Fruit fly (Drosophila melanogaster) whole organism, embryonic: Measurements from ENCODE around the gene CG43131.

ENCODE experiments used
- ATbp ChIP-seq: fragments of 200-800 bp; sonication (Bioruptor generic); optimal IDR thresholded peaks from 2 replicates; lab custom pipeline; 2017; ENCODE audit warnings: missing biosample characterization, mild to moderate bottlenecking, missing genetic modification characterization, missing genetic modification reagents
- Abd-B ChIP-seq: fragments of 200-800 bp; sonication (Bioruptor generic); optimal IDR thresholded peaks from 2 replicates; lab custom pipeline; 2018; ENCODE audit warnings: missing biosample characterization, mild to moderate bottlenecking, missing genetic modification characterization, moderate library complexity
- Ada2b ChIP-seq: fragments of 200-800 bp; sonication (Bioruptor generic); IDR thresholded peaks from 2 replicates; pipeline ENCODE4 v1.3.6; 2022; ENCODE audit warnings: missing biosample characterization, missing genetic modification characterization
- CG10321 ChIP-seq: fragments of 200-800 bp; sonication (Bioruptor generic); IDR thresholded peaks from 2 replicates; pipeline ENCODE4 v1.3.6; 2022; ENCODE audit warnings: missing biosample characterization, missing genetic modification characterization
- CG10565 ChIP-seq: fragments of 200-800 bp; sonication (Bioruptor generic); optimal IDR thresholded peaks from 3 replicates; lab custom pipeline; 2016; ENCODE audit warnings: missing biosample characterization, mild to moderate bottlenecking, missing genetic modification characterization
- CG12155 ChIP-seq: fragments of 200-800 bp; sonication (Bioruptor generic); optimal IDR thresholded peaks from 3 replicates; lab custom pipeline; 2016; ENCODE audit warnings: missing biosample characterization, missing genetic modification characterization
- CG13123 ChIP-seq: fragments of 200-800 bp; sonication (Bioruptor generic); optimal IDR thresholded peaks from 2 replicates; lab custom pipeline; 2016; ENCODE audit warnings: missing biosample characterization, missing genetic modification characterization
- CG14050 ChIP-seq: fragments of 200-800 bp; sonication (Bioruptor generic); IDR thresholded peaks from 3 replicates; pipeline ENCODE4 v1.3.6; 2022; ENCODE audit warnings: missing biosample characterization, missing genetic modification characterization
- CG15479 ChIP-seq: fragments of 200-800 bp; sonication (Bioruptor generic); optimal IDR thresholded peaks from 3 replicates; lab custom pipeline; 2019; ENCODE audit warnings: missing biosample characterization, mild to moderate bottlenecking, missing genetic modification characterization, moderate library complexity
- CG16779 ChIP-seq: fragments of 200-800 bp; sonication (Bioruptor generic); IDR thresholded peaks from 2 replicates; pipeline ENCODE4 v1.3.6; 2022; ENCODE audit warnings: missing biosample characterization, missing genetic modification characterization
- CG17568 ChIP-seq: fragments of 200-800 bp; sonication (Bioruptor generic); optimal IDR thresholded peaks from 2 replicates; lab custom pipeline; 2018; ENCODE audit warnings: missing biosample characterization, mild to moderate bottlenecking, missing genetic modification characterization, moderate library complexity
- CG17912 ChIP-seq: fragments of 200-800 bp; sonication (Bioruptor generic); optimal IDR thresholded peaks from 2 replicates; lab custom pipeline; 2018; ENCODE audit warnings: missing biosample characterization, mild to moderate bottlenecking, missing genetic modification characterization
- CG18764 ChIP-seq: fragments of 200-800 bp; sonication (Bioruptor generic); optimal IDR thresholded peaks from 3 replicates; lab custom pipeline; 2016; ENCODE audit warnings: missing biosample characterization, missing genetic modification characterization
- CG2199 ChIP-seq: fragments of 200-800 bp; sonication (Bioruptor generic); IDR thresholded peaks from 3 replicates; pipeline ENCODE4 v1.3.6; 2022; ENCODE audit warnings: missing biosample characterization, missing genetic modification characterization
- CG32532 ChIP-seq: fragments of 200-800 bp; sonication (Bioruptor generic); IDR thresholded peaks from 2 replicates; pipeline ENCODE4 v1.3.6; 2022; ENCODE audit warnings: missing biosample characterization, missing genetic modification characterization
- CG32772 ChIP-seq: fragments of 200-800 bp; sonication (Bioruptor generic); IDR thresholded peaks from 2 replicates; pipeline ENCODE4 v1.3.6; 2022; ENCODE audit warnings: missing biosample characterization, missing genetic modification characterization
- CG4854 ChIP-seq: fragments of 200-800 bp; sonication (Bioruptor generic); optimal IDR thresholded peaks from 2 replicates; lab custom pipeline; 2016; ENCODE audit warnings: missing biosample characterization, missing genetic modification characterization, inconsistent platforms
- CG6272 ChIP-seq: fragments of 200-800 bp; sonication (Bioruptor generic); IDR thresholded peaks from 2 replicates; pipeline ENCODE4 v1.3.6; 2022; ENCODE audit warnings: missing biosample characterization, missing genetic modification characterization
- CG6689 ChIP-seq: fragments of 200-800 bp; sonication (Bioruptor generic); IDR thresholded peaks from 2 replicates; pipeline ENCODE4 v1.3.6; 2022; ENCODE audit warnings: missing biosample characterization, missing genetic modification characterization
- CG8281 ChIP-seq: fragments of 200-800 bp; sonication (Bioruptor generic); optimal IDR thresholded peaks from 2 replicates; lab custom pipeline; 2018; ENCODE audit warnings: missing biosample characterization, mild to moderate bottlenecking, missing genetic modification characterization, moderate library complexity
- CG8388 ChIP-seq: fragments of 200-800 bp; sonication (Bioruptor generic); optimal IDR thresholded peaks from 2 replicates; lab custom pipeline; 2019; ENCODE audit warnings: missing biosample characterization, mild to moderate bottlenecking, missing genetic modification characterization, moderate library complexity
- CG8478 ChIP-seq: fragments of >200 bp; optimal IDR thresholded peaks from 2 replicates; lab custom pipeline; 2018
- CoRest ChIP-seq: fragments of 200-800 bp; sonication (Bioruptor generic); optimal IDR thresholded peaks from 3 replicates; lab custom pipeline; 2018; ENCODE audit warnings: missing biosample characterization, mild to moderate bottlenecking, missing genetic modification characterization, moderate library complexity
- GATAe ChIP-seq: fragments of 200-800 bp; sonication (Bioruptor generic); conservative IDR thresholded peaks from 2 replicates; pipeline ENCODE4 v1.3.6; 2022; ENCODE audit warnings: missing biosample characterization, missing genetic modification characterization
- H15 ChIP-seq: fragments of 200-800 bp; sonication (Bioruptor generic); IDR thresholded peaks from 3 replicates; pipeline ENCODE4 v1.3.6; 2022; ENCODE audit warnings: missing biosample characterization, missing genetic modification characterization
- HLH3B ChIP-seq: fragments of 200-800 bp; sonication (Bioruptor generic); IDR thresholded peaks from 2 replicates; pipeline ENCODE4 v1.3.6; 2022; ENCODE audit warnings: missing biosample characterization, missing genetic modification characterization
- MTF-1 ChIP-seq: fragments of 200-800 bp; sonication (Bioruptor generic); optimal IDR thresholded peaks from 2 replicates; lab custom pipeline; 2018; ENCODE audit warnings: missing biosample characterization, mild to moderate bottlenecking, missing genetic modification characterization, borderline replicate concordance
- Nf-YA ChIP-seq: fragments of 200-800 bp; sonication (Bioruptor generic); IDR thresholded peaks from 2 replicates; pipeline ENCODE4 v1.3.6; 2022; ENCODE audit warnings: missing biosample characterization, missing genetic modification characterization
- Scr ChIP-seq: fragments of 200-800 bp; sonication (Bioruptor generic); IDR thresholded peaks from 2 replicates; pipeline ENCODE4 v1.3.6; 2022; ENCODE audit warnings: missing biosample characterization, missing genetic modification characterization; ENCODE audit not compliant: partially characterized antibody
- Sin3A ChIP-seq: fragments of >200 bp; optimal IDR thresholded peaks from 2 replicates; lab custom pipeline; 2018
- ara ChIP-seq: fragments of 200-800 bp; sonication (Bioruptor generic); IDR thresholded peaks from 2 replicates; pipeline ENCODE4 v1.3.6; 2022; ENCODE audit warnings: missing biosample characterization, missing genetic modification characterization
- chif ChIP-seq, 2 experiments: fragments of 200-800 bp; sonication (Bioruptor generic); optimal IDR thresholded peaks; 3 replicates each; lab custom pipeline; 2016; ENCODE audit warnings: missing biosample characterization in 2 of 2, missing genetic modification characterization in 2 of 2
- chm ChIP-seq: fragments of 200-800 bp; sonication (Bioruptor generic); IDR thresholded peaks from 2 replicates; pipeline ENCODE4 v1.3.6; 2022; ENCODE audit warnings: missing biosample characterization, missing genetic modification characterization
- cwo ChIP-seq: fragments of 200-800 bp; sonication (Bioruptor generic); optimal IDR thresholded peaks from 3 replicates; lab custom pipeline; 2017; ENCODE audit warnings: missing biosample characterization, missing genetic modification characterization, mild to moderate bottlenecking, moderate library complexity, missing genetic modification reagents
- danr ChIP-seq: fragments of 200-800 bp; sonication (Bioruptor generic); IDR thresholded peaks from 2 replicates; pipeline ENCODE4 v1.3.6; 2022; ENCODE audit warnings: missing biosample characterization, missing genetic modification characterization
- dmrt11E ChIP-seq: fragments of 200-800 bp; sonication (Bioruptor generic); optimal IDR thresholded peaks from 3 replicates; lab custom pipeline; 2018; ENCODE audit warnings: missing biosample characterization, mild to moderate bottlenecking, missing genetic modification characterization, moderate library complexity
- dpn ChIP-seq, 2 experiments: fragments of 200-800 bp; sonication (Bioruptor generic); optimal IDR thresholded peaks; 3 replicates each; lab custom pipeline; 2016; ENCODE audit warnings: missing biosample characterization in 2 of 2, missing genetic modification characterization in 2 of 2
- fd64A ChIP-seq: fragments of 200-800 bp; sonication (Bioruptor generic); optimal IDR thresholded peaks from 3 replicates; lab custom pipeline; 2018; ENCODE audit warnings: missing biosample characterization, mild to moderate bottlenecking, missing genetic modification characterization
- gro ChIP-seq: fragments of 200-800 bp; sonication (Bioruptor generic); optimal IDR thresholded peaks from 2 replicates; lab custom pipeline; 2016; ENCODE audit warnings: missing biosample characterization, missing genetic modification characterization
- gsb-n ChIP-seq: fragments of 200-800 bp; sonication (Bioruptor generic); optimal IDR thresholded peaks from 3 replicates; lab custom pipeline; 2018; ENCODE audit warnings: missing biosample characterization, mild to moderate bottlenecking, missing genetic modification characterization
- hbn ChIP-seq: fragments of 200-800 bp; sonication (Bioruptor generic); IDR thresholded peaks from 2 replicates; pipeline ENCODE4 v1.3.6; 2022; ENCODE audit warnings: missing biosample characterization, missing genetic modification characterization; ENCODE audit not compliant: partially characterized antibody
- jing ChIP-seq: fragments of 200-800 bp; sonication (Bioruptor generic); optimal IDR thresholded peaks from 2 replicates; lab custom pipeline; 2018; ENCODE audit warnings: missing biosample characterization, mild to moderate bottlenecking, missing genetic modification characterization
- lov ChIP-seq, 2 experiments: fragments of 200-800 bp in 1 of 2; fragments of >200 bp in 1 of 2; sonication (Bioruptor generic) in 1 of 2; IDR thresholded peaks in 1 of 2; optimal IDR thresholded peaks in 1 of 2; 2 replicates in 1 of 2; 3 replicates in 1 of 2; pipeline versions ENCODE4 v1.3.6 to Lab custom; 2017 to 2022; ENCODE audit warnings: missing biosample characterization in 1 of 2, missing genetic modification characterization in 1 of 2
- mirr ChIP-seq: fragments of 200-800 bp; sonication (Bioruptor generic); optimal IDR thresholded peaks from 3 replicates; lab custom pipeline; 2018; ENCODE audit warnings: missing biosample characterization, mild to moderate bottlenecking, missing genetic modification characterization
- pan ChIP-seq, 4 experiments: fragments of >200 bp in 3 of 4; fragments of 200-800 bp in 1 of 4; sonication (Bioruptor generic) in 1 of 4; optimal IDR thresholded peaks in 3 of 4; IDR thresholded peaks in 1 of 4; 2 replicates each; pipeline versions ENCODE4 v1.3.6 to Lab custom; 2017 to 2022; ENCODE audit warnings: missing biosample characterization in 2 of 4, missing genetic modification characterization in 2 of 4, mixed read lengths in 1 of 4
- seq ChIP-seq: fragments of 200-800 bp; sonication (Bioruptor generic); IDR thresholded peaks from 2 replicates; pipeline ENCODE4 v1.3.6; 2022; ENCODE audit warnings: missing biosample characterization, missing genetic modification characterization
- ttk ChIP-seq: fragments of 200-800 bp; sonication (Bioruptor generic); IDR thresholded peaks from 2 replicates; pipeline ENCODE4 v2.1.2; 2022; ENCODE audit warnings: missing biosample characterization, missing genetic modification characterization
- unc-4 ChIP-seq: fragments of 200-800 bp; sonication (Bioruptor generic); IDR thresholded peaks from 2 replicates; pipeline ENCODE4 v1.3.6; 2022; ENCODE audit warnings: missing biosample characterization, missing genetic modification characterization; ENCODE audit not compliant: partially characterized antibody
- vfl ChIP-seq: fragments of 200-800 bp; sonication (Bioruptor generic); optimal IDR thresholded peaks from 2 replicates; lab custom pipeline; 2016; ENCODE audit warnings: missing biosample characterization, missing genetic modification characterization

The CG43131 gene

DNA sequence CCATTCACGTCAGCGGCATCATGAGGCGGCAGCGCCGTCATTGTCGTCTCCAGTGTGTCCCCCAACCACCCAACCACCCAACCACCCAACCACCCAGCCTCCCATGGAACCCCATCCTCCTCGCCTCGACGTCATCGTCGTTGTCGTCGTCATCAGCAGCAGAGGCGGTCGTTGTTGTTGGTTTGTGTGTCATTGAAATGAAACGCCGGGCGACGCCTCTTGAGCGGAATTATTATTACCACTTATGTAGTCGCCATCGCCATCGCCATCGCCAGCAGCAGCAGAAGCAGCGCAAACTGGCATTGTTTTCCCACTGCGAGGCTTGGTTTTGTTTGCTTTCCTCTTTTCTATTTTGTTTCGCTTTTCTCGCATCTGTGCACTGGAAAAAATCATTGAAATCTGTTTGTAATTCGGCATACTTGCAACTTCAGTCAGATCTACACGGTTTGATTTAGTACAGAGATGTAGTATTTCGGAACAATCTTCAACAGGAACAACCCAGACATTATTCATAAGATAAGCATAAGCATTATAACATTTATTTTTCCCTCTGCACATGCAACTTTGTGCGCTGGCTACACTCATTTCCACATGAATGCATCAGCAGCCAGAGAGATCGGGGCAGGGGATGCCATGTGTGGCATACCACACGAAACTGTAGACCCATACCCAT is 4.0 kb upstream of the CG43131 start (continued):
- TF ChIP-seq unc-4 = no peak
- peak; percentile 99 for TF ChIP-seq ara (GFP tag; lab: Robert Waterston, UW)
- peak; percentile 72 for TF ChIP-seq vfl (GFP tag; lab: Kevin White, UChicago)
- peak; percentile 96 for TF ChIP-seq CoRest (tag; lab: Kevin White, UChicago)
- peak; percentile 83 for TF ChIP-seq CG8281 (tag; lab: Kevin White, UChicago)
- TF ChIP-seq H15 (GFP tag; lab: Robert Waterston, UW) = peak; percentile 94
- TF ChIP-seq CG6689 (GFP tag; lab: Robert Waterston, UW) = peak; percentile 97
- peak; percentile 96 to 98 for TF ChIP-seq dpn (GFP tag; optimal IDR thresholded peaks at IDR 0.05; lab: Kevin White, UChicago)
- TF ChIP-seq HLH3B (GFP tag; lab: Robert Waterston, UW) = peak; percentile 95
- TF ChIP-seq Scr (GFP tag; lab: Robert Waterston, UW) = no peak
- peak; percentile 98 for TF ChIP-seq CG8388 (GFP tag; lab: Kevin White, UChicago)
- peak; percentile 96 for TF ChIP-seq CG13123 (GFP tag; lab: Kevin White, UChicago)
- no peak for TF ChIP-seq CG8478
- TF ChIP-seq Ada2b = peak; percentile 74
- TF ChIP-seq CG12155 (GFP tag; lab: Kevin White, UChicago) = peak; percentile 91
- TF ChIP-seq CG17568 (GFP tag; lab: Kevin White, UChicago) = peak; percentile 95
- no peak for TF ChIP-seq pan (optimal IDR thresholded peaks at IDR 0.05; lab: Kevin White, UChicago)
- peak in 1 of 2 experiments; percentile 91 for TF ChIP-seq pan (GFP tag; optimal IDR thresholded peaks at IDR 0.05 in 1 of 2, IDR thresholded peaks at IDR 0.05 in 1 of 2)
- peak; percentile 85 for TF ChIP-seq danr
- TF ChIP-seq CG17912 (GFP tag; lab: Kevin White, UChicago) = no peak
- TF ChIP-seq CG10565 (GFP tag; lab: Kevin White, UChicago) = peak; percentile 93
- peak; percentile 81 for TF ChIP-seq CG15479 (GFP tag; lab: Kevin White, UChicago)
- TF ChIP-seq dmrt11E (tag; lab: Kevin White, UChicago) = peak; percentile 100
- TF ChIP-seq Sin3A (lab: Kevin White, UChicago) = no peak
- no peak for TF ChIP-seq lov (optimal IDR thresholded peaks at IDR 0.05; lab: Kevin White, UChicago)
- TF ChIP-seq lov (GFP tag; IDR thresholded peaks at IDR 0.05; lab: Robert Waterston, UW) = peak; percentile 99
- TF ChIP-seq CG6272 = peak; percentile 91
- peak; percentile 97 for TF ChIP-seq CG18764
- peak; percentile 96 for TF ChIP-seq Abd-B (GFP tag; lab: Kevin White, UChicago)
- TF ChIP-seq hbn (GFP tag; lab: Robert Waterston, UW) = no peak
- TF ChIP-seq CG32532 (GFP tag; lab: Robert Waterston, UW) = peak; percentile 58; the same call in 1 of the 2 replicates
- peak; percentile 92 for TF ChIP-seq ttk (GFP tag; lab: Robert Waterston, UW)
- TF ChIP-seq MTF-1 = peak; percentile 95
- peak; percentile 99 for TF ChIP-seq CG2199 (GFP tag; lab: Robert Waterston, UW)
- TF ChIP-seq fd64A (GFP tag; lab: Kevin White, UChicago) = peak; percentile 99
- TF ChIP-seq gsb-n (tag; lab: Kevin White, UChicago) = peak; percentile 99
- no peak for TF ChIP-seq CG16779 (GFP tag; lab: Robert Waterston, UW)
- no peak; the same call in 1 of the 2 replicates for TF ChIP-seq GATAe (GFP tag; lab: Robert Waterston, UW)
- TF ChIP-seq Nf-YA = peak; percentile 93
- TF ChIP-seq chif (GFP tag; optimal IDR thresholded peaks at IDR 0.05; lab: Kevin White, UChicago) = peak; percentile 98 to 99
- TF ChIP-seq chm (GFP tag; lab: Robert Waterston, UW) = peak; percentile 98
- peak; percentile 96 for TF ChIP-seq CG32772 (GFP tag; lab: Robert Waterston, UW)
- TF ChIP-seq jing (GFP tag; lab: Kevin White, UChicago) = peak; percentile 97
- peak; percentile 99 for TF ChIP-seq ATbp (GFP tag; lab: Kevin White, UChicago)
- no peak for TF ChIP-seq gro (GFP tag; lab: Kevin White, UChicago)
- peak; percentile 93 for TF ChIP-seq CG4854 (GFP tag; lab: Kevin White, UChicago)
- TF ChIP-seq seq (GFP tag; lab: Robert Waterston, UW) = peak; percentile 81
- TF ChIP-seq CG10321 (GFP tag; lab: Robert Waterston, UW) = 0 out of 2 replicates have a peak, but pooled peaks have one; percentile 6
- TF ChIP-seq CG14050 (GFP tag; lab: Robert Waterston, UW) = peak; percentile 88
- TF ChIP-seq cwo = peak; percentile 64
- TF ChIP-seq mirr = no peak
